Fruit fly (Drosophila melanogaster) whole organism, embryonic: ENCODE data around the gene goe.

Source experiments
- Awh ChIP-seq: fragments of 200-800 bp; sonication (Bioruptor generic); IDR thresholded peaks from 2 replicates; pipeline ENCODE4, ENCODE4 v1.3.6; 2022; ENCODE audit warnings: missing biosample characterization, missing genetic modification characterization
- Bgb ChIP-seq: fragments of 200-800 bp; sonication (Bioruptor generic); IDR thresholded peaks from 2 replicates; pipeline ENCODE4 v1.3.6; 2022; ENCODE audit warnings: missing biosample characterization, missing genetic modification characterization; ENCODE audit not compliant: partially characterized antibody
- CG10979 ChIP-seq: fragments of 200-800 bp; sonication (Bioruptor generic); optimal IDR thresholded peaks from 2 replicates; lab custom pipeline; 2018; ENCODE audit warnings: missing biosample characterization, mild to moderate bottlenecking, missing genetic modification characterization, moderate library complexity
- CG11093 ChIP-seq: fragments of 200-800 bp; sonication (Bioruptor generic); IDR thresholded peaks from 3 replicates; pipeline ENCODE4 v1.3.6; 2022; ENCODE audit warnings: missing biosample characterization, missing genetic modification characterization
- CG11247 ChIP-seq: fragments of 200-800 bp; sonication (Bioruptor generic); IDR thresholded peaks from 2 replicates; pipeline ENCODE4 v1.3.6; 2022; ENCODE audit warnings: missing biosample characterization, missing genetic modification characterization
- CG11398 ChIP-seq: fragments of 200-800 bp; sonication (Bioruptor generic); optimal IDR thresholded peaks from 2 replicates; lab custom pipeline; 2016; ENCODE audit warnings: missing biosample characterization, missing genetic modification characterization
- CG11695 ChIP-seq: fragments of 200-800 bp; sonication (Bioruptor generic); IDR thresholded peaks from 3 replicates; pipeline ENCODE4 v1.3.6; 2022; ENCODE audit warnings: missing biosample characterization, missing genetic modification characterization
- CG11696 ChIP-seq: fragments of 200-800 bp; sonication (Bioruptor generic); IDR thresholded peaks from 2 replicates; pipeline ENCODE4 v1.3.6; 2022; ENCODE audit warnings: missing biosample characterization, missing genetic modification characterization
- CG12155 ChIP-seq: fragments of 200-800 bp; sonication (Bioruptor generic); optimal IDR thresholded peaks from 3 replicates; lab custom pipeline; 2016; ENCODE audit warnings: missing biosample characterization, missing genetic modification characterization
- CG13424 ChIP-seq: fragments of 200-800 bp; sonication (Bioruptor generic); optimal IDR thresholded peaks from 2 replicates; lab custom pipeline; 2019; ENCODE audit warnings: missing biosample characterization, mild to moderate bottlenecking, missing genetic modification characterization, moderate library complexity
- CG13624 ChIP-seq: fragments of 200-800 bp; sonication (Bioruptor generic); optimal IDR thresholded peaks from 2 replicates; lab custom pipeline; 2016; ENCODE audit warnings: missing biosample characterization, missing genetic modification characterization
- CG1529 ChIP-seq: fragments of 200-800 bp; sonication (Bioruptor generic); optimal IDR thresholded peaks from 3 replicates; lab custom pipeline; 2018; ENCODE audit warnings: missing biosample characterization, missing genetic modification characterization
- CG1602 ChIP-seq: fragments of 200-800 bp; sonication (Bioruptor generic); optimal IDR thresholded peaks from 3 replicates; lab custom pipeline; 2016; ENCODE audit warnings: missing biosample characterization, missing genetic modification characterization
- CG16813 ChIP-seq: fragments of 200-800 bp; sonication (Bioruptor generic); IDR thresholded peaks from 3 replicates; pipeline ENCODE4 v1.3.6; 2022; ENCODE audit warnings: missing biosample characterization, missing genetic modification characterization; ENCODE audit not compliant: partially characterized antibody
- CG2120 ChIP-seq: fragments of 200-800 bp; sonication (Bioruptor generic); optimal IDR thresholded peaks from 3 replicates; lab custom pipeline; 2016; ENCODE audit warnings: missing biosample characterization, missing genetic modification characterization
- CG2889 ChIP-seq: fragments of 200-800 bp; sonication (Bioruptor generic); IDR thresholded peaks from 3 replicates; pipeline ENCODE4 v1.3.6; 2022; ENCODE audit warnings: missing biosample characterization, missing genetic modification characterization
- CG32767 ChIP-seq: fragments of 200-800 bp; sonication (Bioruptor generic); IDR thresholded peaks from 2 replicates; pipeline ENCODE4 v1.3.6; 2022; ENCODE audit warnings: missing biosample characterization, missing genetic modification characterization
- CG34422 ChIP-seq: fragments of 200-800 bp; sonication (Bioruptor generic); IDR thresholded peaks from 3 replicates; pipeline ENCODE4 v1.3.6; 2022; ENCODE audit warnings: missing biosample characterization, missing genetic modification characterization
- CG4707 ChIP-seq: fragments of 200-800 bp; sonication (Bioruptor generic); optimal IDR thresholded peaks from 2 replicates; lab custom pipeline; 2018; ENCODE audit warnings: missing biosample characterization, mild to moderate bottlenecking, missing genetic modification characterization, moderate library complexity
- CG6272 ChIP-seq: fragments of 200-800 bp; sonication (Bioruptor generic); IDR thresholded peaks from 2 replicates; pipeline ENCODE4 v1.3.6; 2022; ENCODE audit warnings: missing biosample characterization, missing genetic modification characterization
- CG7963 ChIP-seq: fragments of 200-800 bp; sonication (Bioruptor generic); IDR thresholded peaks from 3 replicates; pipeline ENCODE4 v1.3.6; 2022; ENCODE audit warnings: missing biosample characterization, missing genetic modification characterization; ENCODE audit not compliant: partially characterized antibody
- CG8089 ChIP-seq: fragments of 200-800 bp; sonication (Bioruptor generic); optimal IDR thresholded peaks from 3 replicates; lab custom pipeline; 2016; ENCODE audit warnings: missing biosample characterization, missing genetic modification characterization
- CG9609 ChIP-seq: fragments of 200-800 bp; sonication (Bioruptor generic); optimal IDR thresholded peaks from 3 replicates; lab custom pipeline; 2016; ENCODE audit warnings: missing biosample characterization, missing genetic modification characterization
- Dfd ChIP-seq, 2 experiments: fragments of >200 bp; optimal IDR thresholded peaks; 2 replicates each; lab custom pipeline; 2017; ENCODE audit warnings: missing biosample characterization in 2 of 2, missing genetic modification characterization in 2 of 2
- Dip2 ChIP-seq: fragments of 200-800 bp; sonication (Bioruptor generic); IDR thresholded peaks from 2 replicates; pipeline ENCODE4 v1.3.6; 2022; ENCODE audit warnings: missing biosample characterization, missing genetic modification characterization
- Ets65A ChIP-seq: fragments of 200-800 bp; sonication (Bioruptor generic); peaks from one replicate; lab custom pipeline; 2016; ENCODE audit warnings: missing biosample characterization, missing genetic modification characterization
- HLH54F ChIP-seq: fragments of 200-800 bp; sonication (Bioruptor generic); optimal IDR thresholded peaks from 3 replicates; lab custom pipeline; 2016; ENCODE audit warnings: missing biosample characterization, missing genetic modification characterization
- HmgD ChIP-seq: fragments of 200-800 bp; sonication (Bioruptor generic); optimal IDR thresholded peaks from 3 replicates; lab custom pipeline; 2016; ENCODE audit warnings: missing biosample characterization, missing genetic modification characterization
- Hr78 ChIP-seq, 2 experiments: fragments of 200-800 bp in 1 of 2; fragments of >200 bp in 1 of 2; sonication (Bioruptor generic) in 1 of 2; optimal IDR thresholded peaks; 2 replicates each; lab custom pipeline; 2017 to 2019; ENCODE audit warnings: missing biosample characterization in 2 of 2, missing genetic modification characterization in 2 of 2, mild to moderate bottlenecking in 1 of 2, moderate library complexity in 1 of 2
- Jarid2 ChIP-seq: fragments of 200-800 bp; sonication (Bioruptor generic); optimal IDR thresholded peaks from 3 replicates; lab custom pipeline; 2017; ENCODE audit warnings: mild to moderate bottlenecking, missing biosample characterization, missing genetic modification reagents, missing genetic modification characterization
- Mrtf ChIP-seq: fragments of 200-800 bp; sonication (Bioruptor generic); IDR thresholded peaks from 3 replicates; pipeline ENCODE4 v1.3.6; 2022; ENCODE audit warnings: missing biosample characterization, missing genetic modification characterization
- NC2α ChIP-seq: fragments of 200-800 bp; sonication (Bioruptor generic); optimal IDR thresholded peaks from 2 replicates; lab custom pipeline; 2016; ENCODE audit warnings: missing biosample characterization, missing genetic modification characterization
- NK7.1 ChIP-seq: fragments of 200-800 bp; sonication (Bioruptor generic); optimal IDR thresholded peaks from 3 replicates; lab custom pipeline; 2016; ENCODE audit warnings: missing biosample characterization, missing genetic modification characterization
- Nf-YA ChIP-seq: fragments of 200-800 bp; sonication (Bioruptor generic); IDR thresholded peaks from 2 replicates; pipeline ENCODE4 v1.3.6; 2022; ENCODE audit warnings: missing biosample characterization, missing genetic modification characterization
- Oaz ChIP-seq: fragments of 200-800 bp; sonication (Bioruptor generic); IDR thresholded peaks from 2 replicates; pipeline ENCODE4 v1.3.6; 2022; ENCODE audit warnings: missing biosample characterization, missing genetic modification characterization
- PHDP ChIP-seq: fragments of 200-800 bp; sonication (Bioruptor generic); optimal IDR thresholded peaks from 3 replicates; lab custom pipeline; 2018; ENCODE audit warnings: missing biosample characterization, mild to moderate bottlenecking, missing genetic modification characterization, moderate library complexity
- Tbp ChIP-seq: fragments of >200 bp; optimal IDR thresholded peaks from 2 replicates; lab custom pipeline; 2018; ENCODE audit warnings: missing biosample characterization, missing genetic modification characterization
- Vsx1 ChIP-seq: fragments of 200-800 bp; sonication (Bioruptor generic); optimal IDR thresholded peaks from 2 replicates; lab custom pipeline; 2017; ENCODE audit warnings: missing biosample characterization, mild to moderate bottlenecking, missing genetic modification characterization, missing genetic modification reagents
- ap ChIP-seq: fragments of 200-800 bp; sonication (Bioruptor generic); IDR thresholded peaks from 2 replicates; pipeline ENCODE4 v1.3.6; 2022; ENCODE audit warnings: missing biosample characterization, missing genetic modification characterization
- bcd ChIP-seq: fragments of 200-800 bp; sonication (Bioruptor generic); optimal IDR thresholded peaks from 2 replicates; lab custom pipeline; 2017; ENCODE audit warnings: missing biosample characterization, mild to moderate bottlenecking, missing genetic modification characterization
- dmrt99B ChIP-seq: fragments of 200-800 bp; sonication (Bioruptor generic); optimal IDR thresholded peaks from 2 replicates; lab custom pipeline; 2018; ENCODE audit warnings: missing biosample characterization, mild to moderate bottlenecking, missing genetic modification characterization, moderate library complexity
- emc ChIP-seq: fragments of 200-800 bp; sonication (Bioruptor generic); optimal IDR thresholded peaks from 2 replicates; lab custom pipeline; 2016; ENCODE audit warnings: missing biosample characterization, missing genetic modification characterization
- en ChIP-seq: fragments of 200-800 bp; sonication (Bioruptor generic); optimal IDR thresholded peaks from 2 replicates; lab custom pipeline; 2016; ENCODE audit warnings: missing biosample characterization, missing genetic modification characterization
- pb ChIP-seq: fragments of 200-800 bp; sonication (Bioruptor generic); optimal IDR thresholded peaks from 3 replicates; lab custom pipeline; 2016; ENCODE audit warnings: missing biosample characterization, missing genetic modification characterization
- prd ChIP-seq, 3 experiments: fragments of >200 bp in 2 of 3; fragments of 200-800 bp in 1 of 3; sonication (Bioruptor generic) in 1 of 3; optimal IDR thresholded peaks in 2 of 3; IDR thresholded peaks in 1 of 3; 2 replicates in 2 of 3; 3 replicates in 1 of 3; pipeline versions ENCODE4 v1.3.6 to Lab custom; 2017 to 2022; ENCODE audit warnings: missing biosample characterization in 1 of 3, missing genetic modification characterization in 1 of 3
- pum ChIP-seq: fragments of 200-800 bp; sonication (Bioruptor generic); optimal IDR thresholded peaks from 2 replicates; lab custom pipeline; 2016; ENCODE audit warnings: missing biosample characterization, missing genetic modification characterization
- salm ChIP-seq: fragments of 200-800 bp; sonication (Bioruptor generic); optimal IDR thresholded peaks from 2 replicates; lab custom pipeline; 2018; ENCODE audit warnings: missing biosample characterization, mild to moderate bottlenecking, missing genetic modification characterization
- sna ChIP-seq: fragments of 200-800 bp; sonication (Bioruptor generic); IDR thresholded peaks from 2 replicates; pipeline ENCODE4 v1.3.6; 2022; ENCODE audit warnings: missing biosample characterization, missing genetic modification characterization; ENCODE audit not compliant: partially characterized antibody
- sqz ChIP-seq: fragments of 200-800 bp; sonication (Bioruptor generic); optimal IDR thresholded peaks from 3 replicates; lab custom pipeline; 2018; ENCODE audit warnings: missing biosample characterization, mild to moderate bottlenecking, missing genetic modification characterization
- wdn ChIP-seq: fragments of 200-800 bp; sonication (Bioruptor generic); IDR thresholded peaks from 2 replicates; pipeline ENCODE4 v1.3.6; 2022; ENCODE audit warnings: missing biosample characterization, missing genetic modification characterization
- zen ChIP-seq: fragments of 200-800 bp; sonication (Bioruptor generic); optimal IDR thresholded peaks from 3 replicates; lab custom pipeline; 2018; ENCODE audit warnings: missing biosample characterization, mild to moderate bottlenecking, missing genetic modification characterization, moderate library complexity

The goe gene

dm6 chrX:16691440-16691839, 60.3 kb downstream of the goe start (continued):
- peak; percentile 91 for TF ChIP-seq Awh (GFP tag; lab: Robert Waterston, UW)
- peak; percentile 97 for TF ChIP-seq Ets65A (GFP tag; lab: Kevin White, UChicago)
- TF ChIP-seq CG16813 (GFP tag; lab: Robert Waterston, UW): no peak
- TF ChIP-seq dmrt99B (tag; lab: Kevin White, UChicago): peak; percentile 89
- TF ChIP-seq CG11695 (GFP tag; lab: Robert Waterston, UW): peak; percentile 83
- peak; percentile 67 for TF ChIP-seq CG2120 (GFP tag; lab: Kevin White, UChicago)
- peak; percentile 70 for TF ChIP-seq Oaz (GFP tag; lab: Robert Waterston, UW)
- no peak for TF ChIP-seq Tbp (GFP tag; lab: Kevin White, UChicago)
- TF ChIP-seq Jarid2 (GFP tag; lab: Kevin White, UChicago): peak; percentile 56
- TF ChIP-seq bcd (GFP tag; lab: Kevin White, UChicago): peak; percentile 78
- TF ChIP-seq CG32767 (GFP tag; lab: Robert Waterston, UW): peak; percentile 65; the same call in 1 of the 2 replicates
- TF ChIP-seq NC2α: peak; percentile 68
- TF ChIP-seq CG7963 (GFP tag; lab: Robert Waterston, UW): no peak
- TF ChIP-seq CG11093 (GFP tag; lab: Robert Waterston, UW): peak; percentile 85; the same call in 2 of the 3 replicates
- TF ChIP-seq CG34422 (GFP tag; lab: Robert Waterston, UW): peak; percentile 83; the same call in 2 of the 3 replicates
- peak; percentile 64 for TF ChIP-seq en (GFP tag; lab: Kevin White, UChicago)
- peak; percentile 86 for TF ChIP-seq pb (GFP tag; lab: Kevin White, UChicago)
- TF ChIP-seq CG11398 (GFP tag; lab: Kevin White, UChicago): peak; percentile 84
- peak; percentile 82 for TF ChIP-seq CG9609
- TF ChIP-seq zen (tag; lab: Kevin White, UChicago): peak; percentile 74
- peak; percentile 79 for TF ChIP-seq Mrtf
- peak; percentile 87 for TF ChIP-seq CG10979 (tag; lab: Kevin White, UChicago)
- TF ChIP-seq CG8089 (GFP tag; lab: Kevin White, UChicago): peak; percentile 74
- TF ChIP-seq Vsx1 (GFP tag; lab: Kevin White, UChicago): peak; percentile 60
- TF ChIP-seq CG2889 (GFP tag; lab: Robert Waterston, UW): peak; percentile 84
- peak; percentile 76 for TF ChIP-seq CG11247 (GFP tag; lab: Robert Waterston, UW)
- TF ChIP-seq Bgb (GFP tag; lab: Robert Waterston, UW): no peak
- TF ChIP-seq Nf-YA (GFP tag; lab: Robert Waterston, UW): peak; percentile 79
- peak in 1 of 2 experiments; percentile 65 for TF ChIP-seq Hr78 (GFP tag; optimal IDR thresholded peaks at IDR 0.05; lab: Kevin White, UChicago)
- TF ChIP-seq ap (GFP tag; lab: Robert Waterston, UW): peak; percentile 88
- peak; percentile 56 for TF ChIP-seq sqz
- TF ChIP-seq prd (optimal IDR thresholded peaks at IDR 0.05; lab: Kevin White, UChicago): no peak
- TF ChIP-seq prd (GFP tag; IDR thresholded peaks at IDR 0.05; lab: Robert Waterston, UW): peak; percentile 91
- TF ChIP-seq CG4707: peak; percentile 84
- TF ChIP-seq Dfd (GFP tag; optimal IDR thresholded peaks at IDR 0.05; lab: Kevin White, UChicago): no peak
- TF ChIP-seq CG13424 (tag; lab: Kevin White, UChicago): peak; percentile 85
- peak; percentile 51 for TF ChIP-seq NK7.1 (GFP tag; lab: Kevin White, UChicago)
- peak; percentile 66 for TF ChIP-seq HLH54F
- TF ChIP-seq CG6272 (GFP tag; lab: Robert Waterston, UW): peak; percentile 64; the same call in 1 of the 2 replicates
- no peak for TF ChIP-seq sna (GFP tag; lab: Robert Waterston, UW)
- peak; percentile 76 for TF ChIP-seq CG1602 (GFP tag; lab: Kevin White, UChicago)
- TF ChIP-seq emc (GFP tag; lab: Kevin White, UChicago): peak; percentile 49
- peak; percentile 81 for TF ChIP-seq pum
- TF ChIP-seq salm: peak; percentile 80
- TF ChIP-seq HmgD (GFP tag; lab: Kevin White, UChicago): peak; percentile 47
- no peak for TF ChIP-seq Dip2 (GFP tag; lab: Robert Waterston, UW)
- TF ChIP-seq CG13624 (GFP tag; lab: Kevin White, UChicago): peak; percentile 63
- peak; percentile 97 for TF ChIP-seq CG11696
- TF ChIP-seq CG12155: peak; percentile 58
- TF ChIP-seq wdn (GFP tag; lab: Robert Waterston, UW): peak; percentile 54; the same call in 1 of the 2 replicates
- peak; percentile 88 for TF ChIP-seq CG1529 (GFP tag; lab: Kevin White, UChicago)
- peak; percentile 82 for TF ChIP-seq PHDP
